Worm (Caenorhabditis elegans) whole organism, L2 larva: ENCODE measurements around the gene T01D1.7.
A peak's percentile ranks its signal among the peaks of the same experiment; 100 is the strongest.

ENCODE experiments used
- C34F6.9 ChIP-seq: fragments of 150-350 bp; optimal IDR thresholded peaks from 2 replicates; lab custom pipeline; 2014; ENCODE audit warnings: missing biosample characterization, missing genetic modification characterization
- F13H6.1 ChIP-seq: sonication (generic microtip); optimal IDR thresholded peaks from 2 replicates; lab custom pipeline; 2016; ENCODE audit warnings: missing genetic modification characterization, missing compliant biosample characterization
- R02D3.7 ChIP-seq: fragments of 150-350 bp; optimal IDR thresholded peaks from 2 replicates; lab custom pipeline; 2014; ENCODE audit warnings: missing biosample characterization, missing genetic modification characterization
- Y55F3AM.14 ChIP-seq: fragments of 200-800 bp; sonication (Bioruptor generic); optimal IDR thresholded peaks from 2 replicates; lab custom pipeline; 2018; ENCODE audit warnings: mild to moderate bottlenecking, missing genetic modification characterization, missing compliant biosample characterization
- aly-2 ChIP-seq: fragments of 150-350 bp; optimal IDR thresholded peaks from 2 replicates; lab custom pipeline; 2014; ENCODE audit warnings: missing biosample characterization, missing genetic modification characterization
- ama-1 ChIP-seq: fragments of 150-350 bp; optimal IDR thresholded peaks from 2 replicates; lab custom pipeline; 2018; ENCODE audit warnings: inconsistent platforms
- blmp-1 ChIP-seq: sonication (generic microtip); optimal IDR thresholded peaks from 2 replicates; lab custom pipeline; 2017; ENCODE audit warnings: missing genetic modification characterization, mild to moderate bottlenecking, missing compliant biosample characterization, antibody characterized with exemption, moderate library complexity; ENCODE audit not compliant: insufficient read depth
- ceh-16 ChIP-seq: fragments of 150-350 bp; optimal IDR thresholded peaks from 2 replicates; lab custom pipeline; 2014; ENCODE audit warnings: missing biosample characterization, missing genetic modification characterization
- ceh-82 ChIP-seq: fragments of 150-350 bp; optimal IDR thresholded peaks from 2 replicates; lab custom pipeline; 2014; ENCODE audit warnings: missing biosample characterization, missing genetic modification characterization
- crh-2 ChIP-seq: sonication (generic microtip); optimal IDR thresholded peaks from 2 replicates; lab custom pipeline; 2017; ENCODE audit warnings: missing biosample characterization, missing genetic modification characterization
- dmd-4 ChIP-seq: sonication (generic microtip); optimal IDR thresholded peaks from 2 replicates; lab custom pipeline; 2017; ENCODE audit warnings: missing biosample characterization, missing genetic modification characterization
- elt-1 ChIP-seq: fragments of 150-350 bp; optimal IDR thresholded peaks from 2 replicates; lab custom pipeline; 2014; ENCODE audit warnings: missing biosample characterization, missing genetic modification characterization
- gmeb-1 ChIP-seq: fragments of 150-350 bp; optimal IDR thresholded peaks from 2 replicates; lab custom pipeline; 2014; ENCODE audit warnings: missing biosample characterization, missing genetic modification characterization
- lin-39 ChIP-seq: fragments of 150-350 bp; optimal IDR thresholded peaks from 2 replicates; lab custom pipeline; 2014; ENCODE audit warnings: missing biosample characterization, missing genetic modification reagents, missing genetic modification characterization
- mab-5 ChIP-seq: fragments of 150-350 bp; optimal IDR thresholded peaks from 2 replicates; lab custom pipeline; 2014; ENCODE audit warnings: missing biosample characterization, missing genetic modification characterization
- mdl-1 ChIP-seq, 2 experiments: fragments of 150-350 bp in 1 of 2; sonication (generic microtip) in 1 of 2; optimal IDR thresholded peaks; 2 replicates each; lab custom pipeline; 2017; ENCODE audit warnings: missing biosample characterization in 2 of 2, missing genetic modification characterization in 2 of 2
- nhr-11 ChIP-seq: fragments of 150-350 bp; optimal IDR thresholded peaks from 2 replicates; lab custom pipeline; 2014; ENCODE audit warnings: missing biosample characterization, missing genetic modification characterization
- nhr-12 ChIP-seq: fragments of 150-350 bp; optimal IDR thresholded peaks from 2 replicates; lab custom pipeline; 2014; ENCODE audit warnings: missing biosample characterization, missing genetic modification characterization
- nhr-129 ChIP-seq: fragments of 150-350 bp; optimal IDR thresholded peaks from 2 replicates; lab custom pipeline; 2014; ENCODE audit warnings: missing biosample characterization, missing genetic modification characterization
- nhr-21 ChIP-seq: fragments of 150-350 bp; optimal IDR thresholded peaks from 2 replicates; lab custom pipeline; 2014; ENCODE audit warnings: missing biosample characterization, missing genetic modification characterization
- nhr-25 ChIP-seq: fragments of 150-350 bp; sonication (generic microtip); optimal IDR thresholded peaks from 3 replicates; lab custom pipeline; 2014; ENCODE audit warnings: missing biosample characterization, missing genetic modification characterization
- nhr-6 ChIP-seq: fragments of 150-350 bp; optimal IDR thresholded peaks from 2 replicates; lab custom pipeline; 2014; ENCODE audit warnings: missing biosample characterization, missing genetic modification characterization
- peb-1 ChIP-seq: fragments of 150-350 bp; optimal IDR thresholded peaks from 2 replicates; lab custom pipeline; 2014; ENCODE audit warnings: missing biosample characterization, missing genetic modification characterization
- sem-4 ChIP-seq: fragments of 150-350 bp; optimal IDR thresholded peaks from 2 replicates; lab custom pipeline; 2014; ENCODE audit warnings: missing biosample characterization, missing genetic modification reagents, missing genetic modification characterization
- skn-1 ChIP-seq: sonication (generic microtip); optimal IDR thresholded peaks from 2 replicates; lab custom pipeline; 2017; ENCODE audit warnings: missing biosample characterization, missing genetic modification characterization
- sma-3 ChIP-seq: sonication (generic microtip); optimal IDR thresholded peaks from 2 replicates; lab custom pipeline; 2016; ENCODE audit warnings: missing genetic modification reagents, missing genetic modification characterization, missing compliant biosample characterization
- sma-9 ChIP-seq, 2 experiments: fragments of 150-350 bp in 1 of 2; sonication (generic microtip) in 1 of 2; optimal IDR thresholded peaks; 2 replicates each; lab custom pipeline; 2014 to 2016; ENCODE audit warnings: missing genetic modification characterization in 2 of 2, mild to moderate bottlenecking in 1 of 2, missing biosample characterization in 1 of 2, missing compliant biosample characterization in 1 of 2, missing genetic modification reagents in 1 of 2, moderate library complexity in 1 of 2
- snpc-4 ChIP-seq: fragments of 150-350 bp; optimal IDR thresholded peaks from 2 replicates; lab custom pipeline; 2014; ENCODE audit warnings: missing biosample characterization, missing genetic modification characterization
- unc-39 ChIP-seq: fragments of 150-350 bp; optimal IDR thresholded peaks from 2 replicates; lab custom pipeline; 2014; ENCODE audit warnings: missing biosample characterization, missing genetic modification characterization
- unc-55 ChIP-seq: fragments of 150-350 bp; sonication (generic microtip); optimal IDR thresholded peaks from 3 replicates; lab custom pipeline; 2014; ENCODE audit warnings: missing biosample characterization, missing genetic modification reagents, missing genetic modification characterization
- ztf-1 ChIP-seq: fragments of 200-800 bp; sonication (Bioruptor generic); conservative IDR thresholded peaks from 2 replicates; pipeline ENCODE4 v1.3.6; 2022; ENCODE audit warnings: missing genetic modification characterization, missing compliant biosample characterization
- ztf-11 ChIP-seq: sonication (generic microtip); optimal IDR thresholded peaks from 2 replicates; lab custom pipeline; 2017; ENCODE audit warnings: missing biosample characterization, missing genetic modification characterization
- ztf-4 ChIP-seq: fragments of 150-350 bp; optimal IDR thresholded peaks from 2 replicates; lab custom pipeline; 2014; ENCODE audit warnings: missing biosample characterization, missing genetic modification characterization

The T01D1.7 gene

ce11 chrII:155904-156303 lies 17.7 kb downstream of the T01D1.7 start, which contains the start of gene mrpl-28 (continued):
- peak; percentile 81 for TF ChIP-seq snpc-4 (tag; lab: Kevin White, UChicago)
- TF ChIP-seq sma-9 (GFP tag; optimal IDR thresholded peaks at IDR 0.05; lab: Kevin White, UChicago), result peak; percentile 95
- no peak for TF ChIP-seq sma-9 (tag; optimal IDR thresholded peaks at IDR 0.05; lab: Kevin White, UChicago)
- TF ChIP-seq ama-1, result peak; percentile 57
- peak; percentile 90 for TF ChIP-seq nhr-6 (tag; lab: Kevin White, UChicago)
- no peak for TF ChIP-seq nhr-11
- TF ChIP-seq nhr-25 (tag; lab: Kevin White, UChicago), result peak; percentile 90
- peak; percentile 79 for TF ChIP-seq ceh-82 (tag; lab: Kevin White, UChicago)
- peak; percentile 86 for TF ChIP-seq sem-4 (tag; lab: Kevin White, UChicago)
- TF ChIP-seq mdl-1 (tag; optimal IDR thresholded peaks at IDR 0.05; lab: Kevin White, UChicago), result peak in 1 of 2 experiments; percentile 26
- TF ChIP-seq unc-55 (GFP tag; lab: Kevin White, UChicago), result peak; percentile 98

ce11 chrII:152283-152682 lies 21.3 kb downstream of the T01D1.7 start, which contains the start of gene T25D3.3:
T25D3.3 (plus strand) TSS chrII:152583.
- TF ChIP-seq skn-1, result no peak
- TF ChIP-seq nhr-6 (tag; lab: Kevin White, UChicago), result no peak
- TF ChIP-seq peb-1 (tag; lab: Kevin White, UChicago), result no peak
- TF ChIP-seq elt-1 (tag; lab: Kevin White, UChicago), result no peak
- no peak for TF ChIP-seq Y55F3AM.14 (GFP tag; lab: Kevin White, UChicago)
- TF ChIP-seq nhr-25 (tag; lab: Kevin White, UChicago), result no peak
- TF ChIP-seq sem-4 (tag; lab: Kevin White, UChicago), result no peak
- TF ChIP-seq sma-9 (GFP tag; optimal IDR thresholded peaks at IDR 0.05; lab: Kevin White, UChicago), result no peak
- no peak for TF ChIP-seq sma-9 (tag; optimal IDR thresholded peaks at IDR 0.05; lab: Kevin White, UChicago)
- no peak for TF ChIP-seq unc-39

DNA sequence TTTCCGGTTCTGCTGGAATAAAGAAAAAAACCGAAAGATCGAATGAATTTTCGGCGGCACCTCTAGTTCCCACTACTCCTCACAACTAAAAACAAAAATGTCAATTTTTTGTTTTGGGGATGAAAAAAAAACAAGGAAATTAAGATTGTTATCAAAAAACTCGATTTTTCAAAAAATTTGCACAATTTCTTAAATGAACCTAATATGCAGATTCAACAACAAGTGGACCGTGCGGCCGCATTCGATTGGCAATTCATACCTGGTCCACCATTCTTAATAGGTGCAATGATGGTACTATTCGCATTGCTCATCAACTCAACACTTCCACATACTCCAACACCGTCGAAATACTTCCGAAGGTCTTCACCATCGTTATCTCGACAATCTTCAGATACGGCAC lies 22.1 kb downstream of the T01D1.7 start:
- TF ChIP-seq nhr-12 (tag; lab: Kevin White, UChicago) (no peak), ztf-11 (tag; lab: Kevin White, UChicago) (no peak), blmp-1 (tag; lab: Kevin White, UChicago) (no peak), gmeb-1 (tag; lab: Kevin White, UChicago) (no peak), mdl-1 (tag; optimal IDR thresholded peaks at IDR 0.05; lab: Kevin White, UChicago) (no peak), elt-1 (tag; lab: Kevin White, UChicago) (no peak), snpc-4 (tag; lab: Kevin White, UChicago) (no peak), mab-5 (tag; lab: Kevin White, UChicago) (no peak), dmd-4 (tag; lab: Kevin White, UChicago) (no peak), R02D3.7 (tag; lab: Kevin White, UChicago) (no peak)

- TF ChIP-seq unc-55 (GFP tag; lab: Kevin White, UChicago) (peak; percentile 14), nhr-21 (tag; lab: Kevin White, UChicago) (no peak)
Observed at ce11 chrII:146933-147332, 26.6 kb downstream of the T01D1.7 start, which contains the start of gene T25D3.4. T25D3.4 (plus strand) TSS chrII:147233.

DNA sequence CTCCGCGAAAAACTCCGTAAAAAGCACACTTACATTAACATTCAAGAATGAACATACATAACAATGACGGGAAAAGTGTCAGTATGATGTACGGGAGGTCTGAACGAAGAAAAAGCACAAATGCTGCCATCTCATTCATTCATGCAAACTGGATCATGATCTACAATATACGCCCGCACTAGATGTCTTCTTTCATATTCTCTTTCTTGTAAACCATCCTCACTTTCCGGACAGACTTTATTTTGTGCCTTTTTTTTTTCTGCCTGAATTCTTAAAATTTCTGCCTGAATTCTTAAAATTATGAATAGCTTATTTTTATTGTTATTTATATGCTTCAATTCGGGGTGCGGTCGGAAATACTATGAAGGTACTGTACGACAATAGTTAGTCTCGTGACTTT lies 38.4 kb downstream of the T01D1.7 start, which contains the start of gene K10B4.1:
K10B4.1 (plus strand) TSS at position 301 of the 400 bp plus-strand sequence.
- no peak for TF ChIP-seq C34F6.9 (tag; lab: Kevin White, UChicago)
- no peak for TF ChIP-seq ama-1
- no peak for TF ChIP-seq ztf-1 (GFP tag; lab: Robert Waterston, UW)
- no peak for TF ChIP-seq F13H6.1
- no peak for TF ChIP-seq nhr-6 (tag; lab: Kevin White, UChicago)

- no peak for TF ChIP-seq R02D3.7 (tag; lab: Kevin White, UChicago)
- no peak for TF ChIP-seq crh-2 (tag; lab: Kevin White, UChicago)
- TF ChIP-seq ztf-4, result no peak
- TF ChIP-seq sma-3, result no peak
- no peak for TF ChIP-seq aly-2 (tag; lab: Kevin White, UChicago)
- no peak for TF ChIP-seq peb-1 (tag; lab: Kevin White, UChicago)
- no peak for TF ChIP-seq unc-39
- TF ChIP-seq nhr-25 (tag; lab: Kevin White, UChicago), result no peak
- no peak for TF ChIP-seq nhr-21 (tag; lab: Kevin White, UChicago)
- no peak for TF ChIP-seq ztf-1 (GFP tag; lab: Robert Waterston, UW)
- TF ChIP-seq ceh-16 (tag; lab: Kevin White, UChicago), result no peak
- no peak for TF ChIP-seq lin-39 (tag; lab: Kevin White, UChicago)
- no peak for TF ChIP-seq snpc-4 (tag; lab: Kevin White, UChicago)
- TF ChIP-seq elt-1 (tag; lab: Kevin White, UChicago), result no peak
- no peak for TF ChIP-seq nhr-129 (tag; lab: Kevin White, UChicago)
- no peak for TF ChIP-seq nhr-6 (tag; lab: Kevin White, UChicago)
- TF ChIP-seq, all 48 proteins: peak for 0
Observed at ce11 chrII:133548-134275, 39.9 kb downstream of the T01D1.7 start, which contains the start of gene cwn-1. cwn-1 (minus strand) TSS chrII:133598.
